Worm (Caenorhabditis elegans): ENCODE measurements around the gene F58B4.3.

The F58B4.3 gene

ce11 chrV:10897172-10897571, 32.4 kb upstream of the F58B4.3 start (continued):
- TF ChIP-seq nhr-12 (tag; optimal IDR thresholded peaks at IDR 0.05) (peak; percentile 92), mep-1 (tag; optimal IDR thresholded peaks at IDR 0.05) (peak; percentile 99), bed-3 (GFP tag; optimal IDR thresholded peaks at IDR 0.05) (peak; percentile 52)

DNA sequence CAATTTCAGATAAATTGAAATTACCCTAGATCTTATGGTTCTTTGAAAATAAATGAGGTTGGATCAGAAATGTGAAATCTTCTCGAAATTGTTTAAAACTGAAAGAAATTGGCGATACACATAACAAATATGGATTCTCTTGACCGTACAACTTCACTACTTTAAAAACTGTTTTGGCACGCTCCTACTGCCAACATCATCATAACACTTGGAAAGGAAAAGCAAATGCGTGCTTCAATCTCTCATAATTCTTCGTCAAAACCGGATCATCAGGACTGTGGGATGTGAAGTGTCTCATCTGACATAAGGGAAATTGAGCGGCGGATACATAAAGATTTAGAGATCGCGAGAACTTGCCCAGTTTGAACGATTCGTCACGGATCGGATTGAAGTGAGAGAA, 31.5 kb upstream of the F58B4.3 start, which contains the start of gene F32D8.7:
Gene F32D8.7 (plus strand): TSS at position 329 of the 400 bp plus-strand sequence.
- TF ChIP-seq mep-1 (tag; optimal IDR thresholded peaks at IDR 0.05) = no peak
- no peak for TF ChIP-seq ceh-39 (tag; optimal IDR thresholded peaks at IDR 0.05)
- TF ChIP-seq pha-4 (tag; optimal IDR thresholded peaks at IDR 0.05) = no peak
- TF ChIP-seq unc-62 (GFP tag; optimal IDR thresholded peaks at IDR 0.05) = peak; percentile 15
- no peak for TF ChIP-seq nhr-76 (tag; optimal IDR thresholded peaks at IDR 0.05)

DNA sequence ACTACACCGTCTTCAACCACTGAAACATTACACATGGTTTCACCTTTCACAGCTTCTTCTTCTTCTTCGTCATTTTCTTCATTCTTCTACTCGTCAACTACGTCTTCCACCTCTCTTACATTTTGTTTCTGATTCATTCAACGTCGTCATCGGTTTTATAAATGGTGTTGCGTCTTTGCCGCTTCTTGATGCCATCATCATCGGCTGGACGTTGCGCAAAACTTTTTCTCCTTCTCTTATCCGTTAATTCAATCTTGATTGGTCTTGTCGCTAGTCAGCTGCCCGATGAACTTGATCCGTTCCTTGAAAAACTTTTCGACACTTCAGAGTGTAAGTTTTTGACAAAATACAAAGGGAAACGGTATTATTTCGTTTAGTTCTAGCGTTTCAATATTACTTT, 31.0 kb upstream of the F58B4.3 start:
- peak; percentile 64 for TF ChIP-seq elt-1 (tag; optimal IDR thresholded peaks at IDR 0.05; ENCODE audit: borderline replicate concordance, insufficient read depth)
- no peak for TF ChIP-seq unc-120 (tag; optimal IDR thresholded peaks at IDR 0.05; ENCODE audit: poor library complexity, severe bottlenecking)

DNA sequence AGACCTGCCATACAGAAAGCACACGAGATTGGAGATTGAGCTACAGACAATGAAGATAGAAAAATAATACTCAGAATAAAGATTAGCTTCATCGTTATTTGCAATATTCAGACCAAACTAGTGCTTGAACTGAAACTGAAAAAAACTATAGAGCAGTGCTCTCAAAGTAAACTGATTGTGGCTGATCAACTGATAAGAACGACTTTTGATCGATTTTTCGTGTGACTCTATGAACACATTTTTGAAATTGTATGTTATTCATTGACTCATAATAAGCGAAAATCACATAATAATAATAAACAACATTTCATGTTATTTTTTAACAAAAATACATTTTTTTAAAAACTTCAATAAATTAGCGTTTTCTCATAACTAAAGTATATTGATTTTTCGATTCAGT, 28.5 kb upstream of the F58B4.3 start, which contains the start of gene spp-16:
Gene spp-16 (minus strand): TSS at position 179 of the 400 bp plus-strand sequence.
- TF ChIP-seq sptf-1 (tag; optimal IDR thresholded peaks at IDR 0.05) (no peak), mep-1 (tag; optimal IDR thresholded peaks at IDR 0.05) (no peak), ces-1 (GFP tag; optimal IDR thresholded peaks at IDR 0.05) (no peak), unc-39 (tag; optimal IDR thresholded peaks at IDR 0.05) (no peak), mab-5 (tag; optimal IDR thresholded peaks at IDR 0.05) (no peak), nhr-76 (tag; optimal IDR thresholded peaks at IDR 0.05) (no peak), cnd-1 (tag; optimal IDR thresholded peaks at IDR 0.05) (no peak), pha-4 (tag; optimal IDR thresholded peaks at IDR 0.05) (no peak), nhr-12 (tag; optimal IDR thresholded peaks at IDR 0.05) (no peak), ceh-43 (GFP tag; optimal IDR thresholded peaks at IDR 0.05) (no peak), ceh-83 (GFP tag; optimal IDR thresholded peaks at IDR 0.05) (no peak), hlh-1 (tag; optimal IDR thresholded peaks at IDR 0.05) (no peak), M03D4.4 (tag; optimal IDR thresholded peaks at IDR 0.05) (no peak), ztf-11 (tag; optimal IDR thresholded peaks at IDR 0.05) (no peak), lin-32 (GFP tag; optimal IDR thresholded peaks at IDR 0.05) (no peak), lin-13 (tag; optimal IDR thresholded peaks at IDR 0.05) (no peak), flh-1 (GFP tag; optimal IDR thresholded peaks at IDR 0.05) (no peak), ham-2 (GFP tag; optimal IDR thresholded peaks at IDR 0.05) (no peak), mls-2 (tag; optimal IDR thresholded peaks at IDR 0.05) (no peak)

DNA sequence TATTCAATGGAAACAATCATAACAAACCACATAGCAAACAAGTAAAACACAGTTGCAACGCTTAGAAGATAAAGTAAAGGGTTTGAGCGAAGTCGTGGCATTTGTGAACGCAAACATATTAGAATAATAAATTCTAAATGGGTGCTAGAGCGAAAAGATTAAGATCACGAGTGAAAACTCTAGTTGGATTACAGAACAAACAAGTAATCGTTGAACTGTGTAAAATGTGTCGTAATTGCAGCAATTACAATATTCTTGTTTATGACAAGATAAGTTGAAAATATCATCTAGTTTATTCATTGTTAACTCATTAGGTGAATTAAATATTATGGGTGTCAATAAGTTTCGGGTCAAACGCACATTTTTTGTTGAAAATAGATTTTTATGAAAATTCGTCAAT, 26.9 kb upstream of the F58B4.3 start, which contains the start of gene F32D8.8:
Gene F32D8.8 (minus strand): TSS at position 101 of the 400 bp plus-strand sequence.
- TF ChIP-seq lin-13 (tag; optimal IDR thresholded peaks at IDR 0.05) = no peak
- no peak for TF ChIP-seq hlh-1 (tag; optimal IDR thresholded peaks at IDR 0.05)
- TF ChIP-seq bed-3 (GFP tag; optimal IDR thresholded peaks at IDR 0.05) = no peak
- TF ChIP-seq drap-1 (GFP tag; optimal IDR thresholded peaks at IDR 0.05) = no peak
- no peak for TF ChIP-seq nhr-12 (tag; optimal IDR thresholded peaks at IDR 0.05)
- TF ChIP-seq nhr-237 (tag; optimal IDR thresholded peaks at IDR 0.05) = no peak
- no peak for TF ChIP-seq pha-4 (tag; optimal IDR thresholded peaks at IDR 0.05)
- no peak for TF ChIP-seq M03D4.4 (tag; optimal IDR thresholded peaks at IDR 0.05)
- no peak for TF ChIP-seq unc-62 (GFP tag; optimal IDR thresholded peaks at IDR 0.05)
- TF ChIP-seq mls-2 (tag; optimal IDR thresholded peaks at IDR 0.05) = no peak
- no peak for TF ChIP-seq nhr-28 (tag; optimal IDR thresholded peaks at IDR 0.05)
- no peak for TF ChIP-seq mab-5 (tag; optimal IDR thresholded peaks at IDR 0.05)
- TF ChIP-seq ham-2 (GFP tag; optimal IDR thresholded peaks at IDR 0.05) = no peak
- no peak for TF ChIP-seq mep-1 (tag; optimal IDR thresholded peaks at IDR 0.05)
- no peak for TF ChIP-seq cnd-1 (tag; optimal IDR thresholded peaks at IDR 0.05)
- no peak for TF ChIP-seq sem-2 (GFP tag; optimal IDR thresholded peaks at IDR 0.05)

ce11 chrV:10903748-10904147, 25.9 kb upstream of the F58B4.3 start, which contains the start of gene F32D8.15:
TSS of gene F32D8.15 (plus strand) at chrV:10904048.
- TF ChIP-seq sptf-1 (tag; optimal IDR thresholded peaks at IDR 0.05) (no peak), hlh-1 (tag; optimal IDR thresholded peaks at IDR 0.05) (no peak), mab-5 (tag; optimal IDR thresholded peaks at IDR 0.05) (no peak), snpc-4 (tag; optimal IDR thresholded peaks at IDR 0.05) (no peak), ces-1 (GFP tag; optimal IDR thresholded peaks at IDR 0.05) (peak; percentile 48), cnd-1 (tag; optimal IDR thresholded peaks at IDR 0.05) (no peak), elt-1 (tag; optimal IDR thresholded peaks at IDR 0.05; ENCODE audit: borderline replicate concordance, insufficient read depth) (no peak)
